Fruit fly (Drosophila melanogaster): Measurements from ENCODE around the gene CG42394.

Gene CG42394

DNA sequence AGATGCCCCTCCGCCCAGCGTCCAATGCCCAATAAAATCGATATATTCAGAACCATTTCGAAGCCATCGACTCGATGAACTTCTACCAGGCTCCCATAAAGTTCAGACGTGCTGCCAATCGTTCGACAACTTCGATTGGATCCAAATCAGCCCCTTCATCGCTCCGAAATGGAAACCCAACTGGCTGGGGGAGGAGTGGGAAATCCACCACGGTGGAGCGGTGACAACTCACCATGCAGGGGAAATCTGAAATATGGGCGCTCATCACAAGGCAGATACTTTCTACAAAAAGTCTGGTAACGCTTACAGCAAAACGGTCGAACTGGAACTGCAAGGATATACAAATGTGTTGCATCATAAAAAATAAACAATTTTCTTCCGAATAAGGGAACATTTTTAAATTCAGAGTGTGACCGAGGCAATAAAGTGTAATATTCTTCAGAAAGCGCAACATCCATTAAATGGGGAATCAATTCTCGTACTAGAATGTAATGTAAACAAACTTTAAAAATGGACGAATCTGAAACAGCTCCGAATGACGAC lies 2.7 kb downstream of the CG42394 start, which contains the start of gene CG4565:
CG4565 (plus strand) TSS at position 493 of the 543 bp plus-strand sequence.
- no peak for TF ChIP-seq ken (GFP tag; IDR thresholded peaks at IDR 0.05)
- TF ChIP-seq crc (GFP tag; optimal IDR thresholded peaks at IDR 0.05), result no peak
- no peak for TF ChIP-seq CG14014 (GFP tag; IDR thresholded peaks at IDR 0.05)
- TF ChIP-seq Jarid2 (GFP tag; optimal IDR thresholded peaks at IDR 0.05), result no peak
- TF ChIP-seq Bteb2 (GFP tag; optimal IDR thresholded peaks at IDR 0.05), result no peak
- no peak for TF ChIP-seq tx (GFP tag; optimal IDR thresholded peaks at IDR 0.05)
- TF ChIP-seq CG10543 (GFP tag; optimal IDR thresholded peaks at IDR 0.05), result peak; percentile 71
- TF ChIP-seq tna (GFP tag; IDR thresholded peaks at IDR 0.05; ENCODE audit: partially characterized antibody), result peak; percentile 41; the same call in 1 of the 2 replicates
- no peak for TF ChIP-seq CG4360 (GFP tag; IDR thresholded peaks at IDR 0.05)
- peak; percentile 28 for TF ChIP-seq CG4328 (GFP tag; optimal IDR thresholded peaks at IDR 0.05)
- peak; percentile 53; the same call in 1 of the 2 replicates for TF ChIP-seq chm (GFP tag; IDR thresholded peaks at IDR 0.05)
- no peak for TF ChIP-seq zfh1 (GFP tag; IDR thresholded peaks at IDR 0.05)
- no peak for TF ChIP-seq CG4707 (GFP tag; optimal IDR thresholded peaks at IDR 0.05)
- TF ChIP-seq HHEX (GFP tag; optimal IDR thresholded peaks at IDR 0.05), result no peak
- no peak for TF ChIP-seq CG11696 (GFP tag; IDR thresholded peaks at IDR 0.05)
- TF ChIP-seq sob (GFP tag; IDR thresholded peaks at IDR 0.05), result no peak
- no peak for TF ChIP-seq CG4404 (GFP tag; IDR thresholded peaks at IDR 0.05)
- peak; percentile 42; the same call in 1 of the 2 replicates for TF ChIP-seq Scr (GFP tag; IDR thresholded peaks at IDR 0.05; ENCODE audit: partially characterized antibody)
- TF ChIP-seq CG3995 (GFP tag; optimal IDR thresholded peaks at IDR 0.05), result no peak
- TF ChIP-seq CG15479 (GFP tag; optimal IDR thresholded peaks at IDR 0.05), result no peak
- no peak for TF ChIP-seq CG2202 (tag; optimal IDR thresholded peaks at IDR 0.05)
- peak; percentile 18 for TF ChIP-seq her (GFP tag; optimal IDR thresholded peaks at IDR 0.05)
- TF ChIP-seq Bdp1 (GFP tag; optimal IDR thresholded peaks at IDR 0.05), result no peak
- no peak for TF ChIP-seq al (GFP tag; IDR thresholded peaks at IDR 0.05)
- TF ChIP-seq Chrac-16 (GFP tag; optimal IDR thresholded peaks at IDR 0.05), result no peak
- TF ChIP-seq Nf-YA (GFP tag; IDR thresholded peaks at IDR 0.05), result no peak
- TF ChIP-seq CG12236 (GFP tag; optimal IDR thresholded peaks at IDR 0.05), result no peak
- TF ChIP-seq Bgb (GFP tag; IDR thresholded peaks at IDR 0.05; ENCODE audit: partially characterized antibody), result peak; percentile 29; the same call in 1 of the 2 replicates
- no peak for TF ChIP-seq CG7745 (tag; optimal IDR thresholded peaks at IDR 0.05)
- TF ChIP-seq CG9876 (GFP tag; optimal IDR thresholded peaks at IDR 0.05), result no peak
- no peak for TF ChIP-seq CG11723 (GFP tag; optimal IDR thresholded peaks at IDR 0.05)
- TF ChIP-seq CG13424 (tag; optimal IDR thresholded peaks at IDR 0.05), result no peak
- no peak for TF ChIP-seq H15 (GFP tag; IDR thresholded peaks at IDR 0.05)
- TF ChIP-seq exex (tag; optimal IDR thresholded peaks at IDR 0.05), result no peak
- TF ChIP-seq eve (GFP tag; optimal IDR thresholded peaks at IDR 0.05), result no peak
- no peak for TF ChIP-seq jing (GFP tag; optimal IDR thresholded peaks at IDR 0.05)
- TF ChIP-seq Mrtf (GFP tag; IDR thresholded peaks at IDR 0.05), result no peak
- TF ChIP-seq knrl (GFP tag; IDR thresholded peaks at IDR 0.05; ENCODE audit: partially characterized antibody), result no peak
- TF ChIP-seq dmrt11E (tag; optimal IDR thresholded peaks at IDR 0.05), result no peak
- TF ChIP-seq CG13894 (tag; optimal IDR thresholded peaks at IDR 0.05), result no peak
- no peak for TF ChIP-seq sr (GFP tag; IDR thresholded peaks at IDR 0.05)
- TF ChIP-seq CG8290 (GFP tag; optimal IDR thresholded peaks at IDR 0.05), result peak; percentile 20
- TF ChIP-seq CG8290 (tag; optimal IDR thresholded peaks at IDR 0.05), result no peak
- no peak for TF ChIP-seq tio (GFP tag; optimal IDR thresholded peaks at IDR 0.05)
- no peak for TF ChIP-seq lbe (GFP tag; optimal IDR thresholded peaks at IDR 0.05)
- TF ChIP-seq az2 (GFP tag; optimal IDR thresholded peaks at IDR 0.05), result no peak
- TF ChIP-seq CG8281 (tag; optimal IDR thresholded peaks at IDR 0.05), result no peak
- no peak for TF ChIP-seq btn (GFP tag; optimal IDR thresholded peaks at IDR 0.05)
- no peak for TF ChIP-seq HmgZ (tag; optimal IDR thresholded peaks at IDR 0.05)
- no peak for TF ChIP-seq CG1233 (GFP tag; optimal IDR thresholded peaks at IDR 0.05)
- no peak for TF ChIP-seq CG17802 (tag; optimal IDR thresholded peaks at IDR 0.05)
- TF ChIP-seq chn (GFP tag; optimal IDR thresholded peaks at IDR 0.05), result no peak

All from whole organism, embryonic.